Worm (Caenorhabditis elegans) whole organism, midembryonic: ENCODE results near the gene eif-2Bdelta.

Experiments used
- T22C8.4 ChIP-seq: fragments of 200-800 bp; sonication (Bioruptor generic); IDR thresholded peaks from 2 replicates; pipeline ENCODE4 v1.3.6; 2022; ENCODE audit warnings: missing genetic modification characterization, missing compliant biosample characterization
- cog-1 ChIP-seq: sonication (generic microtip); optimal IDR thresholded peaks from 2 replicates; lab custom pipeline; 2016; ENCODE audit warnings: missing genetic modification characterization, missing compliant biosample characterization
- flt-1 ChIP-seq: fragments of 200-800 bp; sonication (Bioruptor generic); IDR thresholded peaks from 2 replicates; pipeline ENCODE4 v1.3.6; 2022; ENCODE audit warnings: missing genetic modification characterization, missing compliant biosample characterization
- klf-2 ChIP-seq: fragments of 200-800 bp; sonication (Bioruptor generic); conservative IDR thresholded peaks from 2 replicates; pipeline ENCODE4 v1.3.6; 2022; ENCODE audit warnings: missing genetic modification reagents, missing genetic modification characterization, missing compliant biosample characterization
- med-1 ChIP-seq: sonication (generic microtip); optimal IDR thresholded peaks from 2 replicates; lab custom pipeline; 2017; ENCODE audit warnings: missing genetic modification characterization, mild to moderate bottlenecking, missing compliant biosample characterization, antibody characterized with exemption, missing genetic modification reagents; ENCODE audit not compliant: insufficient read depth
- ref-1 ChIP-seq: fragments of 200-800 bp; sonication (Bioruptor generic); conservative IDR thresholded peaks from 2 replicates; pipeline ENCODE4 v1.3.6; 2022; ENCODE audit warnings: missing genetic modification reagents, missing genetic modification characterization, missing compliant biosample characterization
- tab-1 ChIP-seq: fragments of 200-800 bp; sonication (Bioruptor generic); IDR thresholded peaks from 2 replicates; pipeline ENCODE4 v1.3.6; 2022; ENCODE audit warnings: missing genetic modification characterization, missing compliant biosample characterization
- ztf-23 ChIP-seq: fragments of 200-800 bp; sonication (Bioruptor generic); IDR thresholded peaks from 2 replicates; pipeline ENCODE4 v1.3.6; 2022; ENCODE audit warnings: missing genetic modification reagents, missing genetic modification characterization, missing compliant biosample characterization
- ztf-29 ChIP-seq: fragments of 200-800 bp; sonication (Bioruptor generic); IDR thresholded peaks from 2 replicates; pipeline ENCODE4 v1.3.6; 2022; ENCODE audit warnings: missing genetic modification reagents, missing genetic modification characterization, missing compliant biosample characterization

- TF ChIP-seq flt-1 (GFP tag; lab: Robert Waterston, UW) (no peak), klf-2 (GFP tag; lab: Robert Waterston, UW) (no peak), med-1 (no peak), T22C8.4 (GFP tag; lab: Robert Waterston, UW) (no peak), tab-1 (GFP tag; lab: Robert Waterston, UW) (no peak), ztf-23 (GFP tag; lab: Robert Waterston, UW) (no peak), cog-1 (tag; lab: Kevin White, UChicago) (no peak), ztf-29 (GFP tag; lab: Robert Waterston, UW) (no peak), ref-1 (no peak)
These were observed 22.0 kb upstream of the eif-2Bdelta start, which contains the start of gene K06A4.7 for ce11 chrV:9491440-9492160.
